Fruit fly (Drosophila melanogaster) whole organism, embryonic: Measurements from ENCODE around the gene CG1307.

Source experiments
- Adf1 ChIP-seq: fragments of 200-800 bp; sonication (Bioruptor generic); IDR thresholded peaks from 2 replicates; pipeline ENCODE4 v1.3.6; 2022; ENCODE audit warnings: missing biosample characterization, missing genetic modification characterization
- Atf-2 ChIP-seq: fragments of 200-800 bp; sonication (Bioruptor generic); optimal IDR thresholded peaks from 2 replicates; lab custom pipeline; 2016; ENCODE audit warnings: missing biosample characterization, missing genetic modification characterization
- B-H2 ChIP-seq: fragments of 200-800 bp; sonication (Bioruptor generic); optimal IDR thresholded peaks from 2 replicates; lab custom pipeline; 2018; ENCODE audit warnings: missing biosample characterization, mild to moderate bottlenecking, missing genetic modification characterization
- CG10654 ChIP-seq: fragments of 200-800 bp; sonication (Bioruptor generic); optimal IDR thresholded peaks from 2 replicates; lab custom pipeline; 2016; ENCODE audit warnings: missing biosample characterization, missing genetic modification characterization
- CG11560 ChIP-seq: fragments of 200-800 bp; sonication (Bioruptor generic); IDR thresholded peaks from 3 replicates; pipeline ENCODE4 v1.3.6; 2022; ENCODE audit warnings: missing biosample characterization, missing genetic modification characterization
- CG12299 ChIP-seq: fragments of 200-800 bp; sonication (Bioruptor generic); optimal IDR thresholded peaks from 2 replicates; lab custom pipeline; 2018; ENCODE audit warnings: missing biosample characterization, mild to moderate bottlenecking, missing genetic modification characterization
- CG12942 ChIP-seq: fragments of 200-800 bp; sonication (Bioruptor generic); optimal IDR thresholded peaks from 3 replicates; lab custom pipeline; 2016; ENCODE audit warnings: missing biosample characterization, missing genetic modification characterization
- CG13287 ChIP-seq: fragments of 200-800 bp; sonication (Bioruptor generic); IDR thresholded peaks from 2 replicates; pipeline ENCODE4 v1.3.6; 2022; ENCODE audit warnings: missing biosample characterization, missing genetic modification characterization; ENCODE audit not compliant: partially characterized antibody
- CG13624 ChIP-seq: fragments of 200-800 bp; sonication (Bioruptor generic); optimal IDR thresholded peaks from 2 replicates; lab custom pipeline; 2016; ENCODE audit warnings: missing biosample characterization, missing genetic modification characterization
- CG15073 ChIP-seq: fragments of 200-800 bp; sonication (Bioruptor generic); optimal IDR thresholded peaks from 2 replicates; lab custom pipeline; 2016; ENCODE audit warnings: missing biosample characterization, missing genetic modification characterization
- CG17186 ChIP-seq: fragments of 200-800 bp; sonication (Bioruptor generic); optimal IDR thresholded peaks from 3 replicates; lab custom pipeline; 2017; ENCODE audit warnings: missing biosample characterization, missing genetic modification reagents, missing genetic modification characterization
- CG2202 ChIP-seq: fragments of 200-800 bp; sonication (Bioruptor generic); optimal IDR thresholded peaks from 2 replicates; lab custom pipeline; 2018; ENCODE audit warnings: missing biosample characterization, mild to moderate bottlenecking, missing genetic modification characterization
- CG42726 ChIP-seq: fragments of 200-800 bp; sonication (Bioruptor generic); IDR thresholded peaks from 2 replicates; pipeline ENCODE4 v1.3.6; 2022; ENCODE audit warnings: missing biosample characterization, missing genetic modification characterization; ENCODE audit not compliant: partially characterized antibody
- CG4328 ChIP-seq: fragments of 200-800 bp; sonication (Bioruptor generic); optimal IDR thresholded peaks from 3 replicates; lab custom pipeline; 2017; ENCODE audit warnings: missing biosample characterization, missing genetic modification reagents, missing genetic modification characterization
- CG4730 ChIP-seq: fragments of 200-800 bp; sonication (Bioruptor generic); IDR thresholded peaks from 2 replicates; pipeline ENCODE4 v1.3.6; 2022; ENCODE audit warnings: missing biosample characterization, missing genetic modification characterization
- CG6654 ChIP-seq: fragments of 200-800 bp; sonication (Bioruptor generic); optimal IDR thresholded peaks from 2 replicates; lab custom pipeline; 2017; ENCODE audit warnings: missing biosample characterization, mild to moderate bottlenecking, missing genetic modification characterization
- CG6689 ChIP-seq: fragments of 200-800 bp; sonication (Bioruptor generic); IDR thresholded peaks from 2 replicates; pipeline ENCODE4 v1.3.6; 2022; ENCODE audit warnings: missing biosample characterization, missing genetic modification characterization
- CG6791 ChIP-seq: fragments of 200-800 bp; sonication (Bioruptor generic); IDR thresholded peaks from 3 replicates; pipeline ENCODE4 v1.3.6; 2022; ENCODE audit warnings: missing biosample characterization, missing genetic modification characterization; ENCODE audit not compliant: partially characterized antibody
- CG7556 ChIP-seq: fragments of 200-800 bp; sonication (Bioruptor generic); optimal IDR thresholded peaks from 2 replicates; lab custom pipeline; 2017; ENCODE audit warnings: missing biosample characterization, mild to moderate bottlenecking, missing genetic modification characterization
- CG8290 ChIP-seq, 3 experiments: fragments of 200-800 bp; sonication (Bioruptor generic); optimal IDR thresholded peaks; 2 replicates each; lab custom pipeline; 2016 to 2019; ENCODE audit warnings: missing biosample characterization in 3 of 3, missing genetic modification characterization in 3 of 3, mild to moderate bottlenecking in 2 of 3, moderate library complexity in 1 of 3
- HHEX ChIP-seq: fragments of 200-800 bp; sonication (Bioruptor generic); optimal IDR thresholded peaks from 3 replicates; lab custom pipeline; 2017; ENCODE audit warnings: missing biosample characterization, mild to moderate bottlenecking, missing genetic modification characterization, missing genetic modification reagents
- Hand ChIP-seq: fragments of 200-800 bp; sonication (Bioruptor generic); optimal IDR thresholded peaks from 2 replicates; lab custom pipeline; 2017; ENCODE audit warnings: mild to moderate bottlenecking, missing biosample characterization, missing genetic modification reagents, missing genetic modification characterization
- Jarid2 ChIP-seq: fragments of 200-800 bp; sonication (Bioruptor generic); optimal IDR thresholded peaks from 3 replicates; lab custom pipeline; 2017; ENCODE audit warnings: mild to moderate bottlenecking, missing biosample characterization, missing genetic modification reagents, missing genetic modification characterization
- Mrtf ChIP-seq: fragments of 200-800 bp; sonication (Bioruptor generic); IDR thresholded peaks from 3 replicates; pipeline ENCODE4 v1.3.6; 2022; ENCODE audit warnings: missing biosample characterization, missing genetic modification characterization
- Nf-YB ChIP-seq: fragments of 200-800 bp; sonication (Bioruptor generic); optimal IDR thresholded peaks from 3 replicates; lab custom pipeline; 2019; ENCODE audit warnings: missing biosample characterization, mild to moderate bottlenecking, missing genetic modification characterization, moderate library complexity
- Opbp ChIP-seq: fragments of 200-800 bp; sonication (Bioruptor generic); IDR thresholded peaks from 3 replicates; pipeline ENCODE4 v1.3.6; 2022; ENCODE audit warnings: missing biosample characterization, missing genetic modification characterization; ENCODE audit not compliant: partially characterized antibody
- PHDP ChIP-seq: fragments of 200-800 bp; sonication (Bioruptor generic); optimal IDR thresholded peaks from 3 replicates; lab custom pipeline; 2018; ENCODE audit warnings: missing biosample characterization, mild to moderate bottlenecking, missing genetic modification characterization, moderate library complexity
- Sox100B ChIP-seq: fragments of 200-800 bp; sonication (Bioruptor generic); optimal IDR thresholded peaks from 3 replicates; lab custom pipeline; 2018; ENCODE audit warnings: missing biosample characterization, mild to moderate bottlenecking, missing genetic modification characterization
- al ChIP-seq: fragments of 200-800 bp; sonication (Bioruptor generic); IDR thresholded peaks from 2 replicates; pipeline ENCODE4 v1.3.6; 2022; ENCODE audit warnings: missing biosample characterization, missing genetic modification characterization
- bbx ChIP-seq: fragments of 200-800 bp; sonication (Bioruptor generic); IDR thresholded peaks from 2 replicates; pipeline ENCODE4 v1.3.6; 2022; ENCODE audit warnings: missing biosample characterization, missing genetic modification characterization; ENCODE audit not compliant: partially characterized antibody
- btn ChIP-seq: fragments of 200-800 bp; sonication (Bioruptor generic); optimal IDR thresholded peaks from 2 replicates; lab custom pipeline; 2016; ENCODE audit warnings: missing biosample characterization, missing genetic modification characterization
- chinmo ChIP-seq: fragments of 200-800 bp; sonication (Bioruptor generic); IDR thresholded peaks from 4 replicates; pipeline ENCODE4 v1.3.6; 2022; ENCODE audit warnings: missing biosample characterization, missing genetic modification characterization; ENCODE audit not compliant: partially characterized antibody
- chm ChIP-seq: fragments of 200-800 bp; sonication (Bioruptor generic); IDR thresholded peaks from 2 replicates; pipeline ENCODE4 v1.3.6; 2022; ENCODE audit warnings: missing biosample characterization, missing genetic modification characterization
- grn ChIP-seq: fragments of 200-800 bp; sonication (Bioruptor generic); optimal IDR thresholded peaks from 3 replicates; lab custom pipeline; 2017; ENCODE audit warnings: missing biosample characterization, missing genetic modification characterization
- gsb-n ChIP-seq: fragments of 200-800 bp; sonication (Bioruptor generic); optimal IDR thresholded peaks from 3 replicates; lab custom pipeline; 2018; ENCODE audit warnings: missing biosample characterization, mild to moderate bottlenecking, missing genetic modification characterization
- lov ChIP-seq, 2 experiments: fragments of 200-800 bp in 1 of 2; fragments of >200 bp in 1 of 2; sonication (Bioruptor generic) in 1 of 2; IDR thresholded peaks in 1 of 2; optimal IDR thresholded peaks in 1 of 2; 2 replicates in 1 of 2; 3 replicates in 1 of 2; pipeline versions ENCODE4 v1.3.6 to Lab custom; 2017 to 2022; ENCODE audit warnings: missing biosample characterization in 1 of 2, missing genetic modification characterization in 1 of 2
- mam ChIP-seq: fragments of 200-800 bp; sonication (Bioruptor generic); optimal IDR thresholded peaks from 3 replicates; lab custom pipeline; 2016; ENCODE audit warnings: missing biosample characterization, missing genetic modification characterization
- otp ChIP-seq: fragments of 200-800 bp; sonication (Bioruptor generic); IDR thresholded peaks from 3 replicates; pipeline ENCODE4, ENCODE4 v1.3.6; 2022; ENCODE audit warnings: missing biosample characterization, missing genetic modification characterization
- pfk ChIP-seq: fragments of 200-800 bp; sonication (Bioruptor generic); optimal IDR thresholded peaks from 2 replicates; lab custom pipeline; 2018; ENCODE audit warnings: missing biosample characterization, mild to moderate bottlenecking, missing genetic modification characterization, moderate library complexity
- phol ChIP-seq: fragments of 200-800 bp; sonication (Bioruptor generic); optimal IDR thresholded peaks from 3 replicates; lab custom pipeline; 2018; ENCODE audit warnings: missing biosample characterization, mild to moderate bottlenecking, missing genetic modification characterization, moderate library complexity
- ranshi ChIP-seq: fragments of 200-800 bp; sonication (Bioruptor generic); IDR thresholded peaks from 2 replicates; pipeline ENCODE4 v1.3.6; 2022; ENCODE audit warnings: missing biosample characterization, missing genetic modification characterization
- sd ChIP-seq: fragments of 200-800 bp; sonication (Bioruptor generic); optimal IDR thresholded peaks from 3 replicates; lab custom pipeline; 2018; ENCODE audit warnings: missing biosample characterization, mild to moderate bottlenecking, missing genetic modification characterization, moderate library complexity
- slp2 ChIP-seq: fragments of 200-800 bp; sonication (Bioruptor generic); optimal IDR thresholded peaks from 2 replicates; lab custom pipeline; 2016; ENCODE audit warnings: missing biosample characterization, missing genetic modification characterization
- so ChIP-seq: fragments of 200-800 bp; sonication (Bioruptor generic); IDR thresholded peaks from 3 replicates; pipeline ENCODE4 v1.3.6; 2022; ENCODE audit warnings: missing biosample characterization, missing genetic modification characterization
- sqz ChIP-seq: fragments of 200-800 bp; sonication (Bioruptor generic); optimal IDR thresholded peaks from 3 replicates; lab custom pipeline; 2018; ENCODE audit warnings: missing biosample characterization, mild to moderate bottlenecking, missing genetic modification characterization
- tin ChIP-seq: fragments of 200-800 bp; sonication (Bioruptor generic); optimal IDR thresholded peaks from 3 replicates; lab custom pipeline; 2016; ENCODE audit warnings: missing biosample characterization, missing genetic modification characterization
- vvl ChIP-seq: fragments of 200-800 bp; sonication (Bioruptor generic); IDR thresholded peaks from 2 replicates; pipeline ENCODE4 v1.3.6; 2022; ENCODE audit warnings: missing biosample characterization, missing genetic modification characterization
- zen2 ChIP-seq: fragments of 200-800 bp; sonication (Bioruptor generic); IDR thresholded peaks from 3 replicates; pipeline ENCODE4 v1.3.6; 2022; ENCODE audit warnings: missing biosample characterization, missing genetic modification characterization; ENCODE audit not compliant: partially characterized antibody

Gene CG1307

dm6 chr3R:6683135-6683534 lies 25.9 kb upstream of the CG1307 start (continued):
- TF ChIP-seq phol (tag; lab: Kevin White, UChicago) (no peak), pfk (no peak), CG15073 (no peak), tin (GFP tag; lab: Kevin White, UChicago) (no peak), Sox100B (GFP tag; lab: Kevin White, UChicago) (no peak), HHEX (GFP tag; lab: Kevin White, UChicago) (no peak), CG10654 (GFP tag; lab: Kevin White, UChicago) (no peak), Hand (GFP tag; lab: Kevin White, UChicago) (no peak), CG13624 (GFP tag; lab: Kevin White, UChicago) (no peak), lov (optimal IDR thresholded peaks at IDR 0.05; lab: Kevin White, UChicago) (no peak), lov (GFP tag; IDR thresholded peaks at IDR 0.05; lab: Robert Waterston, UW) (no peak)

dm6 chr3R:6678480-6678879 lies 21.2 kb upstream of the CG1307 start, which contains the start of gene lab:
TSS of gene lab (minus strand) at chr3R:6678590.
- TF ChIP-seq grn (GFP tag; lab: Kevin White, UChicago) (peak; percentile 28), bbx (GFP tag; lab: Robert Waterston, UW) (0 out of 2 replicates have a peak, but pooled peaks have one; percentile 15), Mrtf (no peak), CG42726 (peak; percentile 59; the same call in 1 of the 2 replicates), B-H2 (GFP tag; lab: Kevin White, UChicago) (no peak), PHDP (tag; lab: Kevin White, UChicago) (no peak), Opbp (GFP tag; lab: Robert Waterston, UW) (0 out of 3 replicates have a peak, but pooled peaks have one; percentile 54), CG17186 (GFP tag; lab: Kevin White, UChicago) (no peak), chinmo (GFP tag; lab: Robert Waterston, UW) (peak; percentile 31; the same call in 1 of the 4 replicates), vvl (GFP tag; lab: Robert Waterston, UW) (0 out of 2 replicates have a peak, but pooled peaks have one; percentile 21), CG8290 (GFP tag; optimal IDR thresholded peaks at IDR 0.05; lab: Kevin White, UChicago) (no peak), CG8290 (tag; optimal IDR thresholded peaks at IDR 0.05; lab: Kevin White, UChicago) (no peak), sqz (GFP tag; lab: Kevin White, UChicago) (peak; percentile 67), CG4730 (no peak), Jarid2 (GFP tag; lab: Kevin White, UChicago) (peak; percentile 92), btn (GFP tag; lab: Kevin White, UChicago) (no peak), so (GFP tag; lab: Robert Waterston, UW) (no peak), Adf1 (GFP tag; lab: Robert Waterston, UW) (0 out of 2 replicates have a peak, but pooled peaks have one; percentile 10), CG6689 (GFP tag; lab: Robert Waterston, UW) (no peak), al (no peak), Nf-YB (GFP tag; lab: Kevin White, UChicago) (peak; percentile 97), CG12942 (GFP tag; lab: Kevin White, UChicago) (no peak), CG6654 (GFP tag; lab: Kevin White, UChicago) (no peak), CG11560 (tag; lab: Robert Waterston, UW) (no peak), CG4328 (no peak), sd (tag; lab: Kevin White, UChicago) (no peak), otp (GFP tag; lab: Robert Waterston, UW) (no peak), chm (GFP tag; lab: Robert Waterston, UW) (peak; percentile 47; the same call in 1 of the 2 replicates), CG2202 (no peak), ranshi (GFP tag; lab: Robert Waterston, UW) (no peak), CG6791 (GFP tag; lab: Robert Waterston, UW) (no peak; the same call in 2 of the 3 replicates), CG12299 (tag; lab: Kevin White, UChicago) (no peak), slp2 (GFP tag; lab: Kevin White, UChicago) (no peak), zen2 (no peak), CG13287 (GFP tag; lab: Robert Waterston, UW) (peak; percentile 41; the same call in 1 of the 2 replicates), mam (no peak), CG7556 (GFP tag; lab: Kevin White, UChicago) (no peak), Atf-2 (GFP tag; lab: Kevin White, UChicago) (no peak), gsb-n (tag; lab: Kevin White, UChicago) (no peak)
